Fruit fly (Drosophila melanogaster) whole organism, embryonic: ENCODE measurements around the gene CG12010.

Experiments used
- CG11093 ChIP-seq: fragments of 200-800 bp; sonication (Bioruptor generic); IDR thresholded peaks from 3 replicates; pipeline ENCODE4 v1.3.6; 2022; ENCODE audit warnings: missing biosample characterization, missing genetic modification characterization
- CG11504 ChIP-seq: fragments of 200-800 bp; sonication (Bioruptor generic); optimal IDR thresholded peaks from 3 replicates; lab custom pipeline; 2019; ENCODE audit warnings: missing biosample characterization, mild to moderate bottlenecking, missing genetic modification characterization, moderate library complexity
- CG14441 ChIP-seq: fragments of 200-800 bp; sonication (Bioruptor generic); IDR thresholded peaks from 2 replicates; pipeline ENCODE4 v1.3.6; 2022; ENCODE audit warnings: missing biosample characterization, missing genetic modification characterization
- CG1602 ChIP-seq: fragments of 200-800 bp; sonication (Bioruptor generic); optimal IDR thresholded peaks from 3 replicates; lab custom pipeline; 2016; ENCODE audit warnings: missing biosample characterization, missing genetic modification characterization
- CG1647 ChIP-seq: fragments of 200-800 bp; sonication (Bioruptor generic); optimal IDR thresholded peaks from 3 replicates; lab custom pipeline; 2016; ENCODE audit warnings: missing biosample characterization, missing genetic modification characterization
- CG17385 ChIP-seq: fragments of 200-800 bp; sonication (Bioruptor generic); optimal IDR thresholded peaks from 3 replicates; lab custom pipeline; 2018; ENCODE audit warnings: missing biosample characterization, mild to moderate bottlenecking, missing genetic modification characterization
- CG18262 ChIP-seq: fragments of 200-800 bp; optimal IDR thresholded peaks from 3 replicates; lab custom pipeline; 2019; ENCODE audit warnings: missing biosample characterization, mild to moderate bottlenecking, missing genetic modification characterization, moderate library complexity
- CG3281 ChIP-seq: fragments of 200-800 bp; sonication (Bioruptor generic); optimal IDR thresholded peaks from 3 replicates; lab custom pipeline; 2017; ENCODE audit warnings: missing biosample characterization, mild to moderate bottlenecking, missing genetic modification characterization
- CG33213 ChIP-seq: fragments of 200-800 bp; sonication (Bioruptor generic); optimal IDR thresholded peaks from 3 replicates; lab custom pipeline; 2016; ENCODE audit warnings: missing biosample characterization, missing genetic modification characterization
- CG4282 ChIP-seq: fragments of 200-800 bp; sonication (Bioruptor generic); optimal IDR thresholded peaks from 2 replicates; lab custom pipeline; 2016; ENCODE audit warnings: missing biosample characterization, missing genetic modification characterization
- CG4328 ChIP-seq: fragments of 200-800 bp; sonication (Bioruptor generic); optimal IDR thresholded peaks from 3 replicates; lab custom pipeline; 2017; ENCODE audit warnings: missing biosample characterization, missing genetic modification reagents, missing genetic modification characterization
- CG4360 ChIP-seq: fragments of 200-800 bp; sonication (Bioruptor generic); IDR thresholded peaks from 2 replicates; pipeline ENCODE4 v1.3.6; 2022; ENCODE audit warnings: missing biosample characterization, missing genetic modification characterization
- CG6791 ChIP-seq: fragments of 200-800 bp; sonication (Bioruptor generic); IDR thresholded peaks from 3 replicates; pipeline ENCODE4 v1.3.6; 2022; ENCODE audit warnings: missing biosample characterization, missing genetic modification characterization; ENCODE audit not compliant: partially characterized antibody
- CG7745 ChIP-seq: fragments of 200-800 bp; sonication (Bioruptor generic); optimal IDR thresholded peaks from 2 replicates; lab custom pipeline; 2018; ENCODE audit warnings: missing biosample characterization, mild to moderate bottlenecking, missing genetic modification characterization, moderate library complexity
- CG8944 ChIP-seq: fragments of 200-800 bp; sonication (Bioruptor generic); optimal IDR thresholded peaks from 3 replicates; lab custom pipeline; 2016; ENCODE audit warnings: missing biosample characterization, missing genetic modification characterization
- D ChIP-seq, 2 experiments: fragments of 200-800 bp in 1 of 2; fragments of >200 bp in 1 of 2; sonication (Bioruptor generic) in 1 of 2; optimal IDR thresholded peaks; 2 replicates in 1 of 2; 3 replicates in 1 of 2; lab custom pipeline; 2017; ENCODE audit warnings: mild to moderate bottlenecking in 1 of 2, missing biosample characterization in 1 of 2, missing genetic modification characterization in 1 of 2, missing genetic modification reagents in 1 of 2
- Dad ChIP-seq: fragments of 200-800 bp; sonication (Bioruptor generic); optimal IDR thresholded peaks from 3 replicates; lab custom pipeline; 2016; ENCODE audit warnings: missing biosample characterization, missing genetic modification characterization
- Dek ChIP-seq: fragments of 200-800 bp; sonication (Bioruptor generic); optimal IDR thresholded peaks from 3 replicates; lab custom pipeline; 2019; ENCODE audit warnings: missing biosample characterization, mild to moderate bottlenecking, missing genetic modification characterization, moderate library complexity
- Dll ChIP-seq: fragments of 200-800 bp; sonication (Bioruptor generic); IDR thresholded peaks from 4 replicates; pipeline ENCODE4 v1.3.6; 2022; ENCODE audit warnings: missing biosample characterization, missing genetic modification characterization; ENCODE audit not compliant: partially characterized antibody
- Ets97D ChIP-seq: fragments of 200-800 bp; sonication (Bioruptor generic); optimal IDR thresholded peaks from 3 replicates; lab custom pipeline; 2016; ENCODE audit warnings: missing biosample characterization, missing genetic modification characterization
- HLHmδ ChIP-seq: fragments of 200-800 bp; sonication (Bioruptor generic); optimal IDR thresholded peaks from 2 replicates; lab custom pipeline; 2018; ENCODE audit warnings: missing biosample characterization, mild to moderate bottlenecking, missing genetic modification characterization, moderate library complexity
- Hr78 ChIP-seq, 2 experiments: fragments of 200-800 bp in 1 of 2; fragments of >200 bp in 1 of 2; sonication (Bioruptor generic) in 1 of 2; optimal IDR thresholded peaks; 2 replicates each; lab custom pipeline; 2017 to 2019; ENCODE audit warnings: missing biosample characterization in 2 of 2, missing genetic modification characterization in 2 of 2, mild to moderate bottlenecking in 1 of 2, moderate library complexity in 1 of 2
- Med ChIP-seq: fragments of 200-800 bp; sonication (Bioruptor generic); peaks from one replicate; lab custom pipeline; 2016; ENCODE audit warnings: missing biosample characterization, missing genetic modification characterization, mild to moderate bottlenecking, inconsistent platforms, moderate library complexity
- Poxn ChIP-seq: fragments of 200-800 bp; sonication (Bioruptor generic); IDR thresholded peaks from 2 replicates; pipeline ENCODE4 v1.3.6; 2022; ENCODE audit warnings: missing biosample characterization, missing genetic modification characterization
- Sin3A ChIP-seq: fragments of >200 bp; optimal IDR thresholded peaks from 2 replicates; lab custom pipeline; 2018
- Sry-β ChIP-seq: fragments of 200-800 bp; sonication (Bioruptor generic); optimal IDR thresholded peaks from 2 replicates; lab custom pipeline; 2018; ENCODE audit warnings: missing biosample characterization, mild to moderate bottlenecking, missing genetic modification characterization, moderate library complexity
- Stat92E ChIP-seq, 3 experiments: fragments of >200 bp in 2 of 3; fragments of 200-800 bp in 1 of 3; sonication (Bioruptor generic) in 1 of 3; optimal IDR thresholded peaks; 2 replicates each; lab custom pipeline; 2017 to 2019; ENCODE audit warnings: missing biosample characterization in 3 of 3, missing genetic modification characterization in 3 of 3, mild to moderate bottlenecking in 1 of 3, moderate library complexity in 1 of 3
- abd-A ChIP-seq: fragments of 200-800 bp; sonication (Bioruptor generic); optimal IDR thresholded peaks from 3 replicates; lab custom pipeline; 2019; ENCODE audit warnings: missing biosample characterization, mild to moderate bottlenecking, missing genetic modification characterization, moderate library complexity
- aop ChIP-seq: fragments of 200-800 bp; sonication (Bioruptor generic); IDR thresholded peaks from 2 replicates; pipeline ENCODE4 v1.3.6; 2022; ENCODE audit warnings: missing biosample characterization, missing genetic modification characterization
- bab2 ChIP-seq: fragments of 200-800 bp; sonication (Bioruptor generic); optimal IDR thresholded peaks from 2 replicates; lab custom pipeline; 2016; ENCODE audit warnings: missing biosample characterization, missing genetic modification characterization
- bbx ChIP-seq: fragments of 200-800 bp; sonication (Bioruptor generic); IDR thresholded peaks from 2 replicates; pipeline ENCODE4 v1.3.6; 2022; ENCODE audit warnings: missing biosample characterization, missing genetic modification characterization; ENCODE audit not compliant: partially characterized antibody
- btn ChIP-seq: fragments of 200-800 bp; sonication (Bioruptor generic); optimal IDR thresholded peaks from 2 replicates; lab custom pipeline; 2016; ENCODE audit warnings: missing biosample characterization, missing genetic modification characterization
- cas ChIP-seq: fragments of 200-800 bp; sonication (Bioruptor generic); IDR thresholded peaks from 2 replicates; pipeline ENCODE4 v1.3.6; 2022; ENCODE audit warnings: missing biosample characterization, missing genetic modification characterization
- cg ChIP-seq: fragments of 200-800 bp; sonication (Bioruptor generic); optimal IDR thresholded peaks from 3 replicates; lab custom pipeline; 2019; ENCODE audit warnings: missing biosample characterization, mild to moderate bottlenecking, missing genetic modification characterization, moderate library complexity
- crol ChIP-seq: fragments of 200-800 bp; sonication (Bioruptor generic); IDR thresholded peaks from 2 replicates; pipeline ENCODE4 v1.3.6; 2022; ENCODE audit warnings: missing biosample characterization, missing genetic modification characterization
- dmrt11E ChIP-seq: fragments of 200-800 bp; sonication (Bioruptor generic); optimal IDR thresholded peaks from 3 replicates; lab custom pipeline; 2018; ENCODE audit warnings: missing biosample characterization, mild to moderate bottlenecking, missing genetic modification characterization, moderate library complexity
- esg ChIP-seq: fragments of 200-800 bp; sonication (Bioruptor generic); conservative IDR thresholded peaks from 2 replicates; pipeline ENCODE4 v1.3.6; 2022; ENCODE audit warnings: missing biosample characterization, missing genetic modification characterization
- gt ChIP-seq: fragments of 200-800 bp; sonication (Bioruptor generic); IDR thresholded peaks from 2 replicates; pipeline ENCODE4 v1.3.6; 2022; ENCODE audit warnings: missing biosample characterization, missing genetic modification characterization
- kni ChIP-seq: fragments of 200-800 bp; sonication (Bioruptor generic); optimal IDR thresholded peaks from 3 replicates; lab custom pipeline; 2017; ENCODE audit warnings: mild to moderate bottlenecking, missing biosample characterization, missing genetic modification reagents, missing genetic modification characterization
- odd ChIP-seq: fragments of 200-800 bp; sonication (Bioruptor generic); optimal IDR thresholded peaks from 2 replicates; lab custom pipeline; 2017; ENCODE audit warnings: missing biosample characterization, mild to moderate bottlenecking, missing genetic modification characterization
- pb ChIP-seq: fragments of 200-800 bp; sonication (Bioruptor generic); optimal IDR thresholded peaks from 3 replicates; lab custom pipeline; 2016; ENCODE audit warnings: missing biosample characterization, missing genetic modification characterization
- pros ChIP-seq: fragments of 200-800 bp; sonication (Bioruptor generic); optimal IDR thresholded peaks from 3 replicates; lab custom pipeline; 2019; ENCODE audit warnings: missing biosample characterization, mild to moderate bottlenecking, missing genetic modification characterization, moderate library complexity
- psq ChIP-seq: fragments of 200-800 bp; sonication (Bioruptor generic); optimal IDR thresholded peaks from 2 replicates; lab custom pipeline; 2017; ENCODE audit warnings: missing biosample characterization, missing genetic modification characterization
- slbo ChIP-seq: fragments of 200-800 bp; sonication (Bioruptor generic); IDR thresholded peaks from 2 replicates; pipeline ENCODE4 v1.3.6; 2022; ENCODE audit warnings: missing biosample characterization, missing genetic modification characterization
- tll ChIP-seq, 2 experiments: fragments of 200-800 bp in 1 of 2; fragments of >200 bp in 1 of 2; sonication (Bioruptor generic) in 1 of 2; optimal IDR thresholded peaks; 2 replicates each; lab custom pipeline; 2017 to 2019; ENCODE audit warnings: missing biosample characterization in 2 of 2, missing genetic modification characterization in 2 of 2, mild to moderate bottlenecking in 1 of 2, moderate library complexity in 1 of 2
- twi ChIP-seq: fragments of 200-800 bp; optimal IDR thresholded peaks from 2 replicates; lab custom pipeline; 2019; ENCODE audit warnings: missing biosample characterization, mild to moderate bottlenecking, missing genetic modification characterization, moderate library complexity
- zen ChIP-seq: fragments of 200-800 bp; sonication (Bioruptor generic); optimal IDR thresholded peaks from 3 replicates; lab custom pipeline; 2018; ENCODE audit warnings: missing biosample characterization, mild to moderate bottlenecking, missing genetic modification characterization, moderate library complexity
- zf30C ChIP-seq: fragments of 200-800 bp; sonication (Bioruptor generic); optimal IDR thresholded peaks from 3 replicates; lab custom pipeline; 2018; ENCODE audit warnings: missing biosample characterization, mild to moderate bottlenecking, missing genetic modification characterization

Gene CG12010

dm6 chr3L:3408796-3409625 lies 34.9 kb downstream of the CG12010 start:
- TF ChIP-seq pros (GFP tag; lab: Kevin White, UChicago): peak; percentile 85
- peak; percentile 85 for TF ChIP-seq crol (GFP tag; lab: Robert Waterston, UW)
- 0 out of 4 replicates have a peak, but pooled peaks have one; percentile 34 for TF ChIP-seq Dll (GFP tag; lab: Robert Waterston, UW)
- TF ChIP-seq zf30C: peak; percentile 15
- TF ChIP-seq CG18262 (tag; lab: Kevin White, UChicago): peak; percentile 21
- no peak for TF ChIP-seq Dek (tag; lab: Kevin White, UChicago)
- no peak for TF ChIP-seq CG6791 (GFP tag; lab: Robert Waterston, UW)
- no peak for TF ChIP-seq Poxn (GFP tag; lab: Robert Waterston, UW)
- no peak for TF ChIP-seq CG3281
- no peak for TF ChIP-seq psq (GFP tag; lab: Kevin White, UChicago)
- peak; percentile 100 for TF ChIP-seq twi (tag; lab: Kevin White, UChicago)
- TF ChIP-seq cas: no peak
- TF ChIP-seq esg (GFP tag; lab: Robert Waterston, UW): no peak
- no peak for TF ChIP-seq CG11093
- TF ChIP-seq Ets97D: no peak
- peak; percentile 25 for TF ChIP-seq Med (GFP tag; lab: Kevin White, UChicago)
- peak; percentile 78 for TF ChIP-seq CG4360 (GFP tag; lab: Robert Waterston, UW)
- peak; percentile 22 for TF ChIP-seq odd (GFP tag; lab: Kevin White, UChicago)
- peak; percentile 59 for TF ChIP-seq abd-A (tag; lab: Kevin White, UChicago)
- TF ChIP-seq CG4282 (GFP tag; lab: Kevin White, UChicago): no peak
- TF ChIP-seq Sry-β (GFP tag; lab: Kevin White, UChicago): peak; percentile 75
- 0 out of 2 replicates have a peak, but pooled peaks have one; percentile 31 for TF ChIP-seq aop
- peak; percentile 33 for TF ChIP-seq CG11504 (tag; lab: Kevin White, UChicago)
- TF ChIP-seq slbo (GFP tag; lab: Robert Waterston, UW): no peak
- TF ChIP-seq pb (GFP tag; lab: Kevin White, UChicago): no peak
- TF ChIP-seq bbx: 0 out of 2 replicates have a peak, but pooled peaks have one; percentile 27
- TF ChIP-seq CG17385 (GFP tag; lab: Kevin White, UChicago): no peak
- peak in 1 of 3 experiments; percentile 35 for TF ChIP-seq Stat92E (GFP tag; optimal IDR thresholded peaks at IDR 0.05; lab: Kevin White, UChicago)
- no peak for TF ChIP-seq CG1602 (GFP tag; lab: Kevin White, UChicago)
- no peak for TF ChIP-seq btn (GFP tag; lab: Kevin White, UChicago)
- peak in 1 of 2 experiments; percentile 71 for TF ChIP-seq tll (GFP tag; optimal IDR thresholded peaks at IDR 0.05; lab: Kevin White, UChicago)
- no peak for TF ChIP-seq Dad (GFP tag; lab: Kevin White, UChicago)
- TF ChIP-seq CG1647: no peak
- peak; percentile 47 for TF ChIP-seq kni (GFP tag; lab: Kevin White, UChicago)
- TF ChIP-seq gt: no peak
- TF ChIP-seq zen: peak; percentile 77
- TF ChIP-seq Sin3A (lab: Kevin White, UChicago): no peak
- peak; percentile 90 for TF ChIP-seq cg (GFP tag; lab: Kevin White, UChicago)
- no peak for TF ChIP-seq CG14441
- TF ChIP-seq Hr78 (GFP tag; optimal IDR thresholded peaks at IDR 0.05; lab: Kevin White, UChicago): no peak
- peak; percentile 5 for TF ChIP-seq CG7745 (tag; lab: Kevin White, UChicago)
- no peak for TF ChIP-seq bab2 (GFP tag; lab: Kevin White, UChicago)
- TF ChIP-seq D (optimal IDR thresholded peaks at IDR 0.05; lab: Kevin White, UChicago): peak; percentile 82
- no peak for TF ChIP-seq D (GFP tag; optimal IDR thresholded peaks at IDR 0.05; lab: Kevin White, UChicago)
- TF ChIP-seq CG4328: no peak
- no peak for TF ChIP-seq CG33213
- TF ChIP-seq CG8944 (GFP tag; lab: Kevin White, UChicago): no peak
- peak; percentile 44 for TF ChIP-seq HLHmδ
- TF ChIP-seq dmrt11E (tag; lab: Kevin White, UChicago): peak; percentile 32
